Worm (Caenorhabditis elegans) whole organism, L2 larva: ENCODE results near the gene taf-12.

ENCODE experiments used
- R02D3.7 ChIP-seq: fragments of 150-350 bp; optimal IDR thresholded peaks from 2 replicates; lab custom pipeline; 2014; ENCODE audit warnings: missing biosample characterization, missing genetic modification characterization
- ZK546.5 ChIP-seq: sonication (generic microtip); optimal IDR thresholded peaks from 2 replicates; lab custom pipeline; 2017; ENCODE audit warnings: missing biosample characterization, missing genetic modification characterization
- egl-27 ChIP-seq: sonication (generic microtip); optimal IDR thresholded peaks from 3 replicates; lab custom pipeline; 2017; ENCODE audit warnings: missing biosample characterization, missing genetic modification reagents, missing genetic modification characterization
- elt-1 ChIP-seq: fragments of 150-350 bp; optimal IDR thresholded peaks from 2 replicates; lab custom pipeline; 2014; ENCODE audit warnings: missing biosample characterization, missing genetic modification characterization
- mab-5 ChIP-seq: fragments of 150-350 bp; optimal IDR thresholded peaks from 2 replicates; lab custom pipeline; 2014; ENCODE audit warnings: missing biosample characterization, missing genetic modification characterization
- mdl-1 ChIP-seq, 2 experiments: fragments of 150-350 bp in 1 of 2; sonication (generic microtip) in 1 of 2; optimal IDR thresholded peaks; 2 replicates each; lab custom pipeline; 2017; ENCODE audit warnings: missing biosample characterization in 2 of 2, missing genetic modification characterization in 2 of 2
- nhr-10 ChIP-seq: sonication (generic microtip); optimal IDR thresholded peaks from 2 replicates; lab custom pipeline; 2017; ENCODE audit warnings: missing biosample characterization, missing genetic modification characterization
- nhr-12 ChIP-seq: fragments of 150-350 bp; optimal IDR thresholded peaks from 2 replicates; lab custom pipeline; 2014; ENCODE audit warnings: missing biosample characterization, missing genetic modification characterization
- nhr-237 ChIP-seq: fragments of 150-350 bp; optimal IDR thresholded peaks from 2 replicates; lab custom pipeline; 2014; ENCODE audit warnings: missing biosample characterization, missing genetic modification characterization
- unc-39 ChIP-seq: fragments of 150-350 bp; optimal IDR thresholded peaks from 2 replicates; lab custom pipeline; 2014; ENCODE audit warnings: missing biosample characterization, missing genetic modification characterization

- TF ChIP-seq ZK546.5 (tag; lab: Kevin White, UChicago) (no peak), nhr-10 (tag; lab: Kevin White, UChicago) (no peak), egl-27 (tag; lab: Kevin White, UChicago) (no peak), R02D3.7 (tag; lab: Kevin White, UChicago) (no peak), nhr-12 (no peak), mab-5 (tag; lab: Kevin White, UChicago) (no peak), unc-39 (tag; lab: Kevin White, UChicago) (no peak), elt-1 (tag; lab: Kevin White, UChicago) (no peak), nhr-237 (tag; lab: Kevin White, UChicago) (no peak), mdl-1 (tag; optimal IDR thresholded peaks at IDR 0.05; lab: Kevin White, UChicago) (no peak)
Observed at ce11 chrIII:11917090-11917489, 48.0 kb upstream of the taf-12 start.
